Fruit fly (Drosophila melanogaster): ENCODE data around the gene NPFR.

The NPFR gene

DNA sequence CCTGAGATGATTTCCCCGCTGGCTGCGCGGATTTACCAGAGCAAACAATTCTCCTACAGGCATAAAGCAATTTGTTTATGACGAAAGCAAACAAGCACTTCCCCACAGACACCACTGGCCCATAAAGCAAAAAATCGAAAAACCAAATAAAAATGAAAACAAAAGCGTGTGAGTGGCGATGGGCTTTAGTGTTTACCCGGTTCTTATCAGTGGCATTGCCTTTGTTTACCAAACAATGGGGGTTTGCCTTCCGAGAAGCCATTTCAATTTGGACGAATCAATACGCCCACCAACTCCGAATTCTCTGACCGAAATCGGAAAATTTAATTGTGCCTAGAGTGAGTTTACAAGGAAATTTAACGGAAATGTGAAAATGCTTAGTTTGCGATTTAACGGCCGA is 4.6 kb upstream of the NPFR start (continued):
- TF ChIP-seq PHDP (tag; optimal IDR thresholded peaks at IDR 0.05), result peak; percentile 69
- TF ChIP-seq abd-A (tag; optimal IDR thresholded peaks at IDR 0.05), result no peak
- no peak for TF ChIP-seq CG31224 (GFP tag; IDR thresholded peaks at IDR 0.05)
- TF ChIP-seq sqz (GFP tag; optimal IDR thresholded peaks at IDR 0.05), result no peak
- no peak for TF ChIP-seq CG34224 (GFP tag; IDR thresholded peaks at IDR 0.05; ENCODE audit: partially characterized antibody)
- peak; percentile 44 for TF ChIP-seq Hmr (GFP tag; optimal IDR thresholded peaks at IDR 0.05)
- peak; percentile 44 for TF ChIP-seq CG3281 (GFP tag; optimal IDR thresholded peaks at IDR 0.05)
- peak; percentile 82; the same call in 1 of the 3 replicates for TF ChIP-seq CG2199 (GFP tag; IDR thresholded peaks at IDR 0.05)
- no peak for TF ChIP-seq pan (optimal IDR thresholded peaks at IDR 0.05)
- peak in 1 of 2 experiments; percentile 23 for TF ChIP-seq pan (GFP tag; optimal IDR thresholded peaks at IDR 0.05 in 1 of 2, IDR thresholded peaks at IDR 0.05 in 1 of 2)
- TF ChIP-seq CG9727 (GFP tag; optimal IDR thresholded peaks at IDR 0.05), result peak; percentile 5
- no peak for TF ChIP-seq CG2116 (GFP tag; optimal IDR thresholded peaks at IDR 0.05)
- TF ChIP-seq CG8944 (GFP tag; optimal IDR thresholded peaks at IDR 0.05), result no peak
- no peak for TF ChIP-seq ftz-f1 (GFP tag; optimal IDR thresholded peaks at IDR 0.05)
- TF ChIP-seq bigmax (GFP tag; optimal IDR thresholded peaks at IDR 0.05), result no peak
- TF ChIP-seq twi (tag; optimal IDR thresholded peaks at IDR 0.05), result no peak
- TF ChIP-seq CG10147 (GFP tag; optimal IDR thresholded peaks at IDR 0.05), result no peak
- TF ChIP-seq ATbp (GFP tag; optimal IDR thresholded peaks at IDR 0.05), result peak; percentile 71
- TF ChIP-seq vnd (GFP tag; IDR thresholded peaks at IDR 0.05; ENCODE audit: partially characterized antibody), result no peak
- TF ChIP-seq Med (GFP tag), result peak; percentile 87
- TF ChIP-seq sob (GFP tag; IDR thresholded peaks at IDR 0.05), result peak; percentile 42; the same call in 1 of the 2 replicates
- peak; percentile 41 for TF ChIP-seq CG6813 (GFP tag; optimal IDR thresholded peaks at IDR 0.05)
- no peak for TF ChIP-seq CG17361 (GFP tag; IDR thresholded peaks at IDR 0.05)
- TF ChIP-seq CG13296 (GFP tag; optimal IDR thresholded peaks at IDR 0.05), result peak; percentile 45
- 0 out of 3 replicates have a peak, but pooled peaks have one; percentile 38 for TF ChIP-seq sr (GFP tag; IDR thresholded peaks at IDR 0.05)
- peak; percentile 45 for TF ChIP-seq Asciz (GFP tag; optimal IDR thresholded peaks at IDR 0.05)
- TF ChIP-seq chif (GFP tag; optimal IDR thresholded peaks at IDR 0.05), result peak in 1 of 2 experiments; percentile 29
- TF ChIP-seq CG18599 (GFP tag; optimal IDR thresholded peaks at IDR 0.05), result peak; percentile 36
- TF ChIP-seq CG7786 (GFP tag; optimal IDR thresholded peaks at IDR 0.05), result no peak
- TF ChIP-seq lbe (GFP tag; optimal IDR thresholded peaks at IDR 0.05), result no peak
- no peak for TF ChIP-seq ERR (GFP tag; optimal IDR thresholded peaks at IDR 0.05)
- no peak for TF ChIP-seq gcm (GFP tag; optimal IDR thresholded peaks at IDR 0.05)
- TF ChIP-seq repo (GFP tag; optimal IDR thresholded peaks at IDR 0.05), result no peak
- TF ChIP-seq CG6854 (GFP tag; optimal IDR thresholded peaks at IDR 0.05), result no peak
- peak; percentile 52 for TF ChIP-seq nau (GFP tag; optimal IDR thresholded peaks at IDR 0.05)
- peak; percentile 11 for TF ChIP-seq CoRest (tag; optimal IDR thresholded peaks at IDR 0.05)
- TF ChIP-seq CG4707 (GFP tag; optimal IDR thresholded peaks at IDR 0.05), result peak; percentile 28
- TF ChIP-seq B-H2 (GFP tag; optimal IDR thresholded peaks at IDR 0.05), result no peak
- TF ChIP-seq nerfin-1 (tag; optimal IDR thresholded peaks at IDR 0.05), result no peak
- TF ChIP-seq Chrac-16 (GFP tag; optimal IDR thresholded peaks at IDR 0.05), result no peak
- no peak for TF ChIP-seq CG7745 (tag; optimal IDR thresholded peaks at IDR 0.05)
- no peak for TF ChIP-seq Lhr (GFP tag; optimal IDR thresholded peaks at IDR 0.05)
- no peak for TF ChIP-seq NFAT (GFP tag; IDR thresholded peaks at IDR 0.05)
- no peak for TF ChIP-seq C15 (GFP tag; IDR thresholded peaks at IDR 0.05)
- no peak for TF ChIP-seq CG10321 (GFP tag; IDR thresholded peaks at IDR 0.05)
- peak; percentile 21 for TF ChIP-seq HHEX (GFP tag; optimal IDR thresholded peaks at IDR 0.05)
- TF ChIP-seq CG4820 (GFP tag; optimal IDR thresholded peaks at IDR 0.05), result no peak
- TF ChIP-seq CG6254 (GFP tag; optimal IDR thresholded peaks at IDR 0.05), result no peak
- TF ChIP-seq dpn (GFP tag; optimal IDR thresholded peaks at IDR 0.05), result peak in 1 of 2 experiments; percentile 16
- TF ChIP-seq odd (GFP tag; optimal IDR thresholded peaks at IDR 0.05), result peak; percentile 29

Measured in whole organism, embryonic.